Worm (Caenorhabditis elegans) whole organism, mixed stage, embryonic: ENCODE data around the gene pfd-1.

ENCODE experiments used
- ceh-43 ChIP-seq: fragments of 200-800 bp; sonication (Bioruptor generic); optimal IDR thresholded peaks from 2 replicates; lab custom pipeline; 2018; ENCODE audit warnings: mild to moderate bottlenecking, missing genetic modification characterization, moderate library complexity, missing compliant biosample characterization
- lin-13 ChIP-seq: fragments of 150-350 bp; optimal IDR thresholded peaks from 2 replicates; lab custom pipeline; 2014; ENCODE audit warnings: missing biosample characterization, missing genetic modification characterization
- lsy-2 ChIP-seq: fragments of 150-350 bp; optimal IDR thresholded peaks from 2 replicates; lab custom pipeline; 2014; ENCODE audit warnings: missing biosample characterization, missing genetic modification characterization
- nhr-76 ChIP-seq: sonication (generic microtip); optimal IDR thresholded peaks from 2 replicates; lab custom pipeline; 2017; ENCODE audit warnings: missing biosample characterization, missing genetic modification characterization
- snpc-4 ChIP-seq: fragments of 150-350 bp; optimal IDR thresholded peaks from 2 replicates; lab custom pipeline; 2014; ENCODE audit warnings: missing biosample characterization, missing genetic modification characterization
- unc-39 ChIP-seq: fragments of 150-350 bp; optimal IDR thresholded peaks from 2 replicates; lab custom pipeline; 2014; ENCODE audit warnings: missing biosample characterization, missing genetic modification characterization

DNA sequence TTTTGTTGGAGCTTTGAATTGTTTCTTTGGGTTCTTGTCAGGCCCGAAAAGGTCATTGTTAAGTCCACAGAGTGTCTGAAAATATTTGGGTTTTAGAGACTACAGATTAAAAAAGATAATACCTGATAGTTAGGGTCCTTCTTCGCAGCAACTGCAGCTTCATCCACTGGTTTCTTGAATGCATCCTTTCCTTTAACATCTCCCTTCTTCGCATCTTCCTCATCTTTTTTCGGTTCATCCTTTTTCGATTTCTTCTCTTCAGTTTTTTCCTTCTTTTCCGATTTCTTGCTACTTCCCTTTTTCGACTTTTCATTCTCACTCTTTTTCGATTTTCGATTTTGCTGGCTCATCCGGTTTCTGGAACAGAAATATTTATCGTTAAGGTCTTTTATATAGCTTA, 46.4 kb upstream of the pfd-1 start:
- no peak for TF ChIP-seq ceh-43
- no peak for TF ChIP-seq lsy-2 (tag; lab: Kevin White, UChicago)
- TF ChIP-seq snpc-4 (tag; lab: Kevin White, UChicago), result no peak
- no peak for TF ChIP-seq lin-13 (tag; lab: Kevin White, UChicago)
- no peak for TF ChIP-seq nhr-76 (tag; lab: Kevin White, UChicago)
- TF ChIP-seq unc-39 (tag; lab: Kevin White, UChicago), result no peak
